Fruit fly (Drosophila melanogaster) whole organism, wandering third instar larva: ENCODE measurements around the gene Tusp.

Experiments used
- Abd-B ChIP-seq: fragments of >200 bp; optimal IDR thresholded peaks from 2 replicates; lab custom pipeline; 2017; ENCODE audit warnings: missing biosample characterization, missing genetic modification characterization
- CG32264 ChIP-seq: fragments of 200-800 bp; sonication (Bioruptor generic); optimal IDR thresholded peaks from 2 replicates; lab custom pipeline; 2016; ENCODE audit warnings: missing biosample characterization, missing genetic modification characterization
- CrebA ChIP-seq: fragments of 200-800 bp; sonication (Bioruptor generic); optimal IDR thresholded peaks from 2 replicates; lab custom pipeline; 2016; ENCODE audit warnings: missing biosample characterization, mild to moderate bottlenecking, missing genetic modification characterization, borderline replicate concordance
- Dfd ChIP-seq: fragments of >200 bp; optimal IDR thresholded peaks from 2 replicates; lab custom pipeline; 2017; ENCODE audit warnings: missing biosample characterization, missing genetic modification characterization
- Dif ChIP-seq: fragments of 200-275, 200-300 bp; sonication (Bioruptor generic); optimal IDR thresholded peaks from 2 replicates; lab custom pipeline; 2018; ENCODE audit warnings: missing biosample characterization, missing genetic modification characterization; ENCODE audit not compliant: partially characterized antibody
- GATAd ChIP-seq: sonication (Bioruptor generic); optimal IDR thresholded peaks from 2 replicates; lab custom pipeline; 2016; ENCODE audit warnings: missing biosample characterization, missing genetic modification characterization
- HLH106 ChIP-seq: fragments of 200-800 bp; optimal IDR thresholded peaks from 3 replicates; lab custom pipeline; 2019; ENCODE audit warnings: missing biosample characterization, mild to moderate bottlenecking, missing genetic modification characterization, moderate library complexity
- Hnf4 ChIP-seq: fragments of 200-800 bp; sonication (Bioruptor generic); optimal IDR thresholded peaks from 2 replicates; lab custom pipeline; 2016; ENCODE audit warnings: missing biosample characterization, mild to moderate bottlenecking, missing genetic modification characterization
- Hr78 ChIP-seq: fragments of >200 bp; optimal IDR thresholded peaks from 2 replicates; lab custom pipeline; 2017; ENCODE audit warnings: missing biosample characterization, missing genetic modification characterization
- Mio ChIP-seq: sonication (Bioruptor generic); optimal IDR thresholded peaks from 2 replicates; lab custom pipeline; 2016; ENCODE audit warnings: missing biosample characterization, missing genetic modification characterization
- Myc ChIP-seq: fragments of >200 bp; optimal IDR thresholded peaks from 2 replicates; lab custom pipeline; 2017
- N ChIP-seq: fragments of >200 bp; optimal IDR thresholded peaks from 2 replicates; lab custom pipeline; 2018; ENCODE audit warnings: missing biosample characterization, missing external identifiers, missing genetic modification characterization
- OdsH ChIP-seq: fragments of 200-800 bp; sonication (Bioruptor generic); optimal IDR thresholded peaks from 2 replicates; lab custom pipeline; 2016; ENCODE audit warnings: missing biosample characterization, mild to moderate bottlenecking, missing genetic modification characterization
- Rel ChIP-seq, 2 experiments: fragments of 200-800 bp; sonication (Bioruptor generic) in 1 of 2; optimal IDR thresholded peaks; 2 replicates in 1 of 2; 3 replicates in 1 of 2; lab custom pipeline; 2016 to 2019; ENCODE audit warnings: mild to moderate bottlenecking in 2 of 2, missing biosample characterization in 2 of 2, missing genetic modification characterization in 2 of 2, moderate library complexity in 1 of 2
- Sp1 ChIP-seq: fragments of 200-800 bp; sonication (Bioruptor generic); optimal IDR thresholded peaks from 3 replicates; lab custom pipeline; 2019; ENCODE audit warnings: missing biosample characterization, mild to moderate bottlenecking, missing genetic modification characterization, moderate library complexity
- Vsx2 ChIP-seq: fragments of 200-300, 225-300 bp; sonication (Bioruptor generic); optimal IDR thresholded peaks from 2 replicates; lab custom pipeline; 2018; ENCODE audit warnings: missing biosample characterization, missing genetic modification characterization; ENCODE audit not compliant: partially characterized antibody
- brk ChIP-seq: fragments of 200-800 bp; sonication (Bioruptor generic); optimal IDR thresholded peaks from 2 replicates; lab custom pipeline; 2016; ENCODE audit warnings: missing biosample characterization, mild to moderate bottlenecking, missing genetic modification characterization
- dl ChIP-seq, 2 experiments: fragments of 175-275, 200-275 bp in 1 of 2; fragments of 200-275 bp in 1 of 2; sonication (Bioruptor generic); optimal IDR thresholded peaks; lab custom pipeline; 2018; ENCODE audit warnings: mild to moderate bottlenecking in 2 of 2, missing biosample characterization in 2 of 2, missing genetic modification characterization in 2 of 2, moderate library complexity in 2 of 2; ENCODE audit not compliant: partially characterized antibody in 2 of 2, insufficient read depth in 1 of 2
- dmrt93B ChIP-seq: fragments of 200-800 bp; sonication (Bioruptor generic); optimal IDR thresholded peaks from 2 replicates; lab custom pipeline; 2018; ENCODE audit warnings: missing biosample characterization, mild to moderate bottlenecking, missing genetic modification characterization
- dsf ChIP-seq: sonication (Bioruptor generic); optimal IDR thresholded peaks from 2 replicates; lab custom pipeline; 2016; ENCODE audit warnings: missing biosample characterization, missing genetic modification characterization, borderline replicate concordance
- ey ChIP-seq: fragments of 200-800 bp; sonication (Bioruptor generic); optimal IDR thresholded peaks from 2 replicates; lab custom pipeline; 2016; ENCODE audit warnings: missing biosample characterization, missing genetic modification characterization
- foxo ChIP-seq, 2 experiments: fragments of 200-800 bp; sonication (Bioruptor generic); optimal IDR thresholded peaks; 2 replicates in 1 of 2; 3 replicates in 1 of 2; lab custom pipeline; 2016 to 2017; ENCODE audit warnings: missing biosample characterization in 2 of 2, missing genetic modification characterization in 2 of 2
- fru ChIP-seq: fragments of 200-800 bp; sonication (Bioruptor generic); optimal IDR thresholded peaks from 3 replicates; lab custom pipeline; 2016; ENCODE audit warnings: missing biosample characterization, mild to moderate bottlenecking, missing genetic modification characterization
- h ChIP-seq: fragments of 200-800 bp; sonication (Bioruptor generic); optimal IDR thresholded peaks from 3 replicates; lab custom pipeline; 2016; ENCODE audit warnings: missing biosample characterization, mild to moderate bottlenecking, missing genetic modification characterization
- jim ChIP-seq: fragments of 175-275, 200-325 bp; sonication (Bioruptor generic); optimal IDR thresholded peaks from 2 replicates; lab custom pipeline; 2016; ENCODE audit warnings: missing biosample characterization, mild to moderate bottlenecking, missing genetic modification characterization
- pan ChIP-seq: fragments of >200 bp; optimal IDR thresholded peaks from 2 replicates; lab custom pipeline; 2017
- psq ChIP-seq: fragments of 200-800 bp; sonication (Bioruptor generic); optimal IDR thresholded peaks from 3 replicates; lab custom pipeline; 2017; ENCODE audit warnings: missing biosample characterization, mild to moderate bottlenecking, missing genetic modification characterization, moderate library complexity
- tai ChIP-seq: sonication (Bioruptor generic); optimal IDR thresholded peaks from 2 replicates; lab custom pipeline; 2016; ENCODE audit warnings: missing biosample characterization, missing genetic modification characterization
- usp ChIP-seq: fragments of >200 bp; optimal IDR thresholded peaks from 2 replicates; lab custom pipeline; 2017; ENCODE audit warnings: missing biosample characterization, missing genetic modification characterization
- woc ChIP-seq: sonication (Bioruptor generic); optimal IDR thresholded peaks from 2 replicates; lab custom pipeline; 2016; ENCODE audit warnings: missing biosample characterization, mild to moderate bottlenecking, missing genetic modification characterization

Gene Tusp

DNA sequence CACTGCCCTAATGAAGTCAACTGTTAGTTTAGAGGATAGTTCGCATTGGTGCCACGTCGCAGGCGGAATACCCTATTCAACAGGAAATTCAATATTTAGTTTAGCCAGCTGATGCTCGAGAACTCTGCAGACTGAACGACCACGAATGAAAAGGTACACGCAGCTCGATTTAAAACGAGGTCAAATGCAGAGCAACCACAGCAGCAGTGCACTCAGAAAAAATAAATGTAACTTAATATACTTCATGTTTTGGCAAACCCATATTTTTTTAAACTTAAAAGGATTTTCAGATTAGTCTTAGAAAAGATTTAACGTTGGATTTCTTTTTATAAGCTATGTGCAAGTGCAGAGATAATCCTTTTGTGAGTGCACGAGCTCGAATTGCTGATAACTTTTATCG lies 47.4 kb downstream of the Tusp start:
- no peak for TF ChIP-seq dsf

- TF ChIP-seq Dif (GFP tag; lab: Kevin White, UChicago) (no peak), CrebA (GFP tag; lab: Kevin White, UChicago) (no peak), dl (GFP tag; optimal IDR thresholded peaks at IDR 0.05; lab: Kevin White, UChicago; ENCODE audit: insufficient read depth in 1 of 2, partially characterized antibody in 2 of 2) (no peak), Myc (peak; percentile 23)
Measured at dm6 chr3R:27656686-27657535, 49.2 kb downstream of the Tusp start, which contains the start of gene tau. TSS of gene tau (minus strand) at chr3R:27656996.

DNA sequence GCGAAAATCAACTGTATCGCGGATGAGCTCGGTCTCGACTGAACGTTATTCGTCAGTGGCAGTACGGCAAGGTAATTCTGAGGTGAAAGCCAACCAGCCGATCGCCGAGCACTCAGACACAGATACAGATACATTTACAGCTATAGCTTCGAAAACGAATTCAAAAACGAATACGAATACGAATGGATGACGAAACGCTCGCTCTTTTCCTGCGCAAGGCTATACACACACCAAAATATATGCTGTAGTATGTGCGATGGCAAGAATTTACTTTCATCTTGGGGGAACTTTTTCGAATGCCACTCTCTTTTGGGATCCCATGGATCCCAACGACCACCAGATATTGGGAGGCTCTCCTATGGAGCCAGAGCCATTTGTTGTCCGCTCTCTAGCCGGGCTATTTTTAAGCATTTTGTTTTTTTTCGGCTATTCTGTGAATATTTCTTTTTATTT lies 52.5 kb downstream of the Tusp start, which contains the start of gene Mlc1:
Gene Mlc1 (minus strand): TSS at position 51 of the 453 bp plus-strand sequence.
- TF ChIP-seq Sp1 (GFP tag; lab: Kevin White, UChicago): no peak
- no peak for TF ChIP-seq psq
- TF ChIP-seq ey: no peak
- TF ChIP-seq dl (GFP tag; optimal IDR thresholded peaks at IDR 0.05; lab: Kevin White, UChicago; ENCODE audit: insufficient read depth in 1 of 2, partially characterized antibody in 2 of 2): no peak
- TF ChIP-seq Mio (GFP tag; lab: Kevin White, UChicago): no peak
- TF ChIP-seq dsf: no peak
- TF ChIP-seq HLH106: no peak
- TF ChIP-seq Dfd (GFP tag; lab: Kevin White, UChicago): no peak
- TF ChIP-seq tai (GFP tag; lab: Kevin White, UChicago): no peak
- no peak for TF ChIP-seq brk (GFP tag; lab: Kevin White, UChicago)
- no peak for TF ChIP-seq CG32264
- TF ChIP-seq N (GFP tag; lab: Kevin White, UChicago): no peak
- no peak for TF ChIP-seq woc

- TF ChIP-seq CG32264 (no peak), Hnf4 (no peak), psq (no peak), GATAd (GFP tag; lab: Kevin White, UChicago) (no peak), h (GFP tag; lab: Kevin White, UChicago) (no peak), Rel (GFP tag; optimal IDR thresholded peaks at IDR 0.05; lab: Kevin White, UChicago) (no peak), Rel (tag; optimal IDR thresholded peaks at IDR 0.05; lab: Kevin White, UChicago) (no peak)
Measured at dm6 chr3R:27661389-27661788, 53.7 kb downstream of the Tusp start.

DNA sequence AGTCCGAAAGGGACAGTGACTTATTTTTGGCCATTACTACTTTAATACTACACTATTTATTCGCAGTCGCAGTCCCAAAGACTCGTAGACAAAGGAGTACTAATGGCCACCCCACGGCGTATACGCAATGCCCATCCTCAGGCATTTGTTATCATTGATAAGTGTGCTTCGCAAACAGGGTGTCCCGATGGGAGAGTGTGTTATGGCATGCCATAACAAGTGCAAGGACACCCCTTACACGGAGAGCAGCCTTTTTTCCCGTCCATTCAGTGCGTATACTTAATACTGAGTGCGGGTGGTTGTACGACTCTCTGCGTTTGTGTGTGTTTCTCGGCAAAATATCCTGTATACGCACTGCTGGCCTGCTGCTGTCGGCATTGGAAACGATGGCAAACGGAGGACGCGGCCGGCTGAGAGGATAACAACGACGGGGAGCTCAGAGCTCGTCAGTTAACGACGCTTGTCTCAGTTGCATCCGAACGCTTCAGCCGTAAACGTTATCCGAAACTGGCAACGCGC lies 54.4 kb downstream of the Tusp start, which contains the start of gene unc80:
Gene unc80 (plus strand): TSS at position 469 of the 519 bp plus-strand sequence.
- no peak for TF ChIP-seq Hr78
- no peak for TF ChIP-seq dmrt93B (GFP tag; lab: Kevin White, UChicago)
- no peak for TF ChIP-seq Vsx2
- no peak for TF ChIP-seq usp (GFP tag; lab: Kevin White, UChicago)
- TF ChIP-seq woc: no peak
- TF ChIP-seq foxo (GFP tag; optimal IDR thresholded peaks at IDR 0.05; lab: Kevin White, UChicago): no peak
- no peak for TF ChIP-seq Dfd (GFP tag; lab: Kevin White, UChicago)
- TF ChIP-seq GATAd (GFP tag; lab: Kevin White, UChicago): no peak
- no peak for TF ChIP-seq HLH106
- no peak for TF ChIP-seq N (GFP tag; lab: Kevin White, UChicago)
- TF ChIP-seq psq: no peak
- no peak for TF ChIP-seq dl (GFP tag; optimal IDR thresholded peaks at IDR 0.05; lab: Kevin White, UChicago; ENCODE audit: insufficient read depth in 1 of 2, partially characterized antibody in 2 of 2)
- no peak for TF ChIP-seq ey
- TF ChIP-seq Abd-B (GFP tag; lab: Kevin White, UChicago): no peak
- no peak for TF ChIP-seq Myc
- TF ChIP-seq OdsH (GFP tag; lab: Kevin White, UChicago): no peak

DNA sequence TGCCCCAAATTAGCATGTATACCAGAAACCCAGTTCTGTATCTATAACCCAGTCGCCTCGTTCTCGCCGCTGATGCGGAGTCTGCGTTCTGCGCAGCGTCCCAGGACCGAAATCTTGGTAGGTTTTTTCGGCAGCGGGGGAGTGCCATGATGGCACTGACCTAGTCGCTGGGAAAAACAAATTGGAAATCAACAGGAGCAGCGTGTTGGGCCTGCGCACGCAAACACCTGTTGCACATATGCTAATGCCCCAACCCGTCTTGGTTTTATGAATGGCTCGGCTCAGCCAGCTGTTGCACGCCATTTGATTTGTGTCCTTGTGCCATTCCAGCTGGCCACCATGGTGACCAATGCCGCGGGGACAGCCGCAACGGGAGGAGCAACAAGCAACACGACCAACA lies 55.2 kb downstream of the Tusp start:
- TF ChIP-seq CrebA (GFP tag; lab: Kevin White, UChicago) (no peak), HLH106 (no peak), Rel (GFP tag; optimal IDR thresholded peaks at IDR 0.05; lab: Kevin White, UChicago) (no peak), Rel (tag; optimal IDR thresholded peaks at IDR 0.05; lab: Kevin White, UChicago) (no peak), Hnf4 (no peak), pan (lab: Kevin White, UChicago) (no peak), N (GFP tag; lab: Kevin White, UChicago) (no peak), CG32264 (no peak), dl (GFP tag; optimal IDR thresholded peaks at IDR 0.05; lab: Kevin White, UChicago; ENCODE audit: insufficient read depth in 1 of 2, partially characterized antibody in 2 of 2) (no peak), jim (GFP tag; lab: Kevin White, UChicago) (no peak), fru (GFP tag; lab: Kevin White, UChicago) (no peak), dsf (no peak), psq (no peak), GATAd (GFP tag; lab: Kevin White, UChicago) (no peak), Dfd (GFP tag; lab: Kevin White, UChicago) (no peak), ey (no peak), dmrt93B (GFP tag; lab: Kevin White, UChicago) (no peak), Myc (no peak)
- TF ChIP-seq, all 38 proteins: peak for 0
